Worm (Caenorhabditis elegans) whole organism, L1 larva: ENCODE results near the gene Y53G8AL.1.

Source experiments
- C04F5.9 ChIP-seq: sonication (generic microtip); optimal IDR thresholded peaks from 2 replicates; lab custom pipeline; 2016; ENCODE audit warnings: missing genetic modification characterization, missing compliant biosample characterization
- alr-1 ChIP-seq: fragments of 200-800 bp; sonication (Bioruptor generic); optimal IDR thresholded peaks from 2 replicates; lab custom pipeline; 2018; ENCODE audit warnings: borderline replicate concordance, mild to moderate bottlenecking, missing genetic modification characterization, missing compliant biosample characterization
- aly-2 ChIP-seq: fragments of 150-350 bp; optimal IDR thresholded peaks from 2 replicates; lab custom pipeline; 2014; ENCODE audit warnings: missing biosample characterization, missing genetic modification characterization
- ama-1 ChIP-seq: fragments of 150-350 bp; optimal IDR thresholded peaks from 2 replicates; lab custom pipeline; 2014
- ceh-63 ChIP-seq: fragments of 200-800 bp; sonication (Bioruptor generic); optimal IDR thresholded peaks from 2 replicates; lab custom pipeline; 2018; ENCODE audit warnings: mild to moderate bottlenecking, missing genetic modification characterization, missing compliant biosample characterization
- ceh-90 ChIP-seq: sonication (generic microtip); optimal IDR thresholded peaks from 2 replicates; lab custom pipeline; 2016; ENCODE audit warnings: missing genetic modification characterization, missing compliant biosample characterization
- ces-1 ChIP-seq: fragments of 150-350 bp; optimal IDR thresholded peaks from 2 replicates; lab custom pipeline; 2014; ENCODE audit warnings: missing biosample characterization, missing genetic modification reagents, missing genetic modification characterization
- dpl-1 ChIP-seq, 3 experiments: fragments of 150-350 bp in 2 of 3; sonication (generic microtip) in 1 of 3; optimal IDR thresholded peaks; 2 replicates each; lab custom pipeline; 2014 to 2017; ENCODE audit warnings: missing biosample characterization in 3 of 3, missing genetic modification characterization in 3 of 3, missing genetic modification reagents in 3 of 3
- efl-1 ChIP-seq, 4 experiments: fragments of 150-350 bp; optimal IDR thresholded peaks in 3 of 4; peaks in 1 of 4; 1 replicate in 1 of 4; 2 replicates in 3 of 4; lab custom pipeline; 2014; ENCODE audit warnings: missing biosample characterization in 2 of 4, missing genetic modification characterization in 2 of 4, missing genetic modification reagents in 2 of 4
- egl-13 ChIP-seq: sonication (generic microtip); optimal IDR thresholded peaks from 2 replicates; lab custom pipeline; 2016; ENCODE audit warnings: missing genotype, missing genetic modification reagents, missing genetic modification characterization, missing compliant biosample characterization
- egl-27 ChIP-seq, 2 experiments: fragments of 150-350 bp in 1 of 2; sonication (generic microtip); optimal IDR thresholded peaks; 3 replicates each; lab custom pipeline; 2017 to 2018; ENCODE audit warnings: missing biosample characterization in 2 of 2, missing genetic modification characterization in 2 of 2, missing genetic modification reagents in 2 of 2
- elt-3 ChIP-seq, 6 experiments: fragments of 150-350 bp in 1 of 6; sonication (generic microtip); optimal IDR thresholded peaks; 2 replicates each; lab custom pipeline; 2017 to 2018; ENCODE audit warnings: missing biosample characterization in 6 of 6, missing genetic modification characterization in 6 of 6, inconsistent platforms in 1 of 6
- fkh-8 ChIP-seq: sonication (generic microtip); optimal IDR thresholded peaks from 2 replicates; lab custom pipeline; 2016; ENCODE audit warnings: mild to moderate bottlenecking, missing genetic modification characterization, missing compliant biosample characterization
- fos-1 ChIP-seq: fragments of 150-350 bp; optimal IDR thresholded peaks from 2 replicates; lab custom pipeline; 2014; ENCODE audit warnings: missing biosample characterization, missing genetic modification characterization
- grh-1 ChIP-seq: fragments of 200-800 bp; sonication (Bioruptor generic); IDR thresholded peaks from 2 replicates; pipeline ENCODE4 v1.3.6; 2022; ENCODE audit warnings: missing genetic modification reagents, missing genetic modification characterization, missing compliant biosample characterization
- irx-1 ChIP-seq: sonication (generic microtip); optimal IDR thresholded peaks from 2 replicates; lab custom pipeline; 2016; ENCODE audit warnings: missing genetic modification characterization, missing compliant biosample characterization
- lin-14 ChIP-seq: fragments of 200-800 bp; sonication (Bioruptor generic); optimal IDR thresholded peaks from 2 replicates; lab custom pipeline; 2018; ENCODE audit warnings: mild to moderate bottlenecking, missing genetic modification characterization, moderate library complexity, missing compliant biosample characterization
- lir-3 ChIP-seq: sonication (generic microtip); optimal IDR thresholded peaks from 2 replicates; lab custom pipeline; 2016; ENCODE audit warnings: mild to moderate bottlenecking, missing genetic modification characterization, moderate library complexity, missing compliant biosample characterization; ENCODE audit not compliant: poor library complexity
- mef-2 ChIP-seq: fragments of 150-350 bp; optimal IDR thresholded peaks from 2 replicates; lab custom pipeline; 2014; ENCODE audit warnings: missing biosample characterization, missing genetic modification characterization
- nhr-12 ChIP-seq: sonication (generic microtip); optimal IDR thresholded peaks from 2 replicates; lab custom pipeline; 2017; ENCODE audit warnings: missing biosample characterization, missing genetic modification characterization
- nhr-19 ChIP-seq: fragments of 200-800 bp; sonication (Bioruptor generic); conservative IDR thresholded peaks from 2 replicates; pipeline ENCODE4 v1.3.6; 2022; ENCODE audit warnings: missing genetic modification characterization, missing compliant biosample characterization
- nhr-20 ChIP-seq: sonication (generic microtip); optimal IDR thresholded peaks from 2 replicates; lab custom pipeline; 2016; ENCODE audit warnings: mild to moderate bottlenecking, missing genetic modification characterization, missing compliant biosample characterization
- nhr-47 ChIP-seq: sonication (generic microtip); optimal IDR thresholded peaks from 2 replicates; lab custom pipeline; 2016; ENCODE audit warnings: mild to moderate bottlenecking, missing genetic modification characterization, moderate library complexity, missing compliant biosample characterization
- nhr-71 ChIP-seq: sonication (generic microtip); optimal IDR thresholded peaks from 2 replicates; lab custom pipeline; 2016; ENCODE audit warnings: mild to moderate bottlenecking, missing genetic modification characterization, moderate library complexity, missing compliant biosample characterization
- nhr-85 ChIP-seq: sonication (generic microtip); peaks from one replicate; lab custom pipeline; 2016; ENCODE audit warnings: missing genetic modification characterization, inconsistent platforms, missing compliant biosample characterization
- nhr-90 ChIP-seq: sonication (generic microtip); optimal IDR thresholded peaks from 2 replicates; lab custom pipeline; 2016; ENCODE audit warnings: mild to moderate bottlenecking, missing genetic modification characterization, missing compliant biosample characterization; ENCODE audit not compliant: poor library complexity
- pax-3 ChIP-seq: fragments of 200-800 bp; sonication (Bioruptor generic); optimal IDR thresholded peaks from 2 replicates; lab custom pipeline; 2018; ENCODE audit warnings: mild to moderate bottlenecking, missing genetic modification characterization, moderate library complexity, missing compliant biosample characterization
- pqm-1 ChIP-seq: sonication (generic microtip); optimal IDR thresholded peaks from 3 replicates; lab custom pipeline; 2017; ENCODE audit warnings: missing biosample characterization, missing genetic modification characterization
- rnt-1 ChIP-seq: sonication (generic microtip); optimal IDR thresholded peaks from 2 replicates; lab custom pipeline; 2016; ENCODE audit warnings: mild to moderate bottlenecking, missing genetic modification characterization, moderate library complexity, missing compliant biosample characterization
- snu-23 ChIP-seq: sonication (generic microtip); optimal IDR thresholded peaks from 2 replicates; lab custom pipeline; 2016; ENCODE audit warnings: missing genetic modification characterization, missing compliant biosample characterization
- sptf-1 ChIP-seq: fragments of 150-350 bp; optimal IDR thresholded peaks from 2 replicates; lab custom pipeline; 2014; ENCODE audit warnings: missing biosample characterization, missing genetic modification characterization
- sup-37 ChIP-seq: fragments of 200-800 bp; sonication (Bioruptor generic); optimal IDR thresholded peaks from 2 replicates; lab custom pipeline; 2018; ENCODE audit warnings: mild to moderate bottlenecking, missing genetic modification characterization, missing compliant biosample characterization
- swsn-7 ChIP-seq: sonication (generic microtip); optimal IDR thresholded peaks from 2 replicates; lab custom pipeline; 2016; ENCODE audit warnings: missing genetic modification characterization, missing compliant biosample characterization
- tbx-2 ChIP-seq: sonication (generic microtip); optimal IDR thresholded peaks from 2 replicates; lab custom pipeline; 2016; ENCODE audit warnings: missing genetic modification characterization, missing compliant biosample characterization
- tlp-1 ChIP-seq: fragments of 150-350 bp; optimal IDR thresholded peaks from 2 replicates; lab custom pipeline; 2014; ENCODE audit warnings: missing biosample characterization, missing genetic modification characterization
- unc-130 ChIP-seq: fragments of 150-350 bp; optimal IDR thresholded peaks from 2 replicates; lab custom pipeline; 2017; ENCODE audit warnings: missing biosample characterization, missing genetic modification characterization, inconsistent platforms
- unc-86 ChIP-seq: sonication (generic microtip); optimal IDR thresholded peaks from 2 replicates; lab custom pipeline; 2016; ENCODE audit warnings: missing genetic modification characterization, missing compliant biosample characterization
- vab-15 ChIP-seq: sonication (generic microtip); optimal IDR thresholded peaks from 2 replicates; lab custom pipeline; 2017; ENCODE audit warnings: missing genotype, mild to moderate bottlenecking, missing genetic modification characterization, missing compliant biosample characterization
- xbp-1 ChIP-seq: sonication (generic microtip); optimal IDR thresholded peaks from 2 replicates; lab custom pipeline; 2016; ENCODE audit warnings: missing genetic modification characterization, missing compliant biosample characterization
- zag-1 ChIP-seq: fragments of 150-350 bp; optimal IDR thresholded peaks from 2 replicates; lab custom pipeline; 2014; ENCODE audit warnings: missing biosample characterization, missing genetic modification characterization
- ztf-4 ChIP-seq: fragments of 150-350 bp; optimal IDR thresholded peaks from 2 replicates; lab custom pipeline; 2014; ENCODE audit warnings: missing biosample characterization, missing genetic modification characterization

Gene Y53G8AL.1

DNA sequence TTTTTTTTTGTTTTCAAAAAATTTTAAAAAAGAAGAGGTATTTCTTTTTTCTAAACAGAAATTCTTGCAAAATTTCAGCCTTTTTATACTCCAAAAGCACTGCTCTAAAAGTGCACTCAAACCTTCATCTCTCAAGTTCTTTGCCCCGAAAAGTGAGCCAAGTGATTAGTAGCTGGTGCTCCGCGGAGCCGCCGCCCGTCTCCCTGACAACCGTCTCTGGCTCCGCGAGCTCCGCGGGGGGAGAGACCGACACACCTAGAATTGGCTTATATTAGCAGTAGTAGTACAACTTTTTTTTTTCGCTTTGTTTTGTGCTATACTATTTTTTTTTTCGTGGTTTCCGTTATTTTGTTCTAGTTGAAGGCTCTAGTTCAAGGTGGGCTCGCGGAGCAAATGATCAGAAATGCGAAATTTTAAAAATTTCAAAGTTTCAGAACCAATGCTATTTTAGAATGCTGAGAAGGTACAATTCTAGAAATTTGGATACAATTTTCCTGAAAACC, at the start of gene Y53G8AL.1:
Gene Y53G8AL.1, plus strand, starts transcription at position 453 of the 503 bp plus-strand sequence.
- TF ChIP-seq sup-37 (GFP tag; lab: Kevin White, UChicago) (no peak), ceh-90 (tag; lab: Kevin White, UChicago) (no peak), ama-1 (lab: Kevin White, UChicago) (no peak), nhr-71 (no peak), rnt-1 (no peak), unc-130 (tag; lab: Kevin White, UChicago) (no peak), fos-1 (tag; lab: Kevin White, UChicago) (no peak), egl-27 (tag; optimal IDR thresholded peaks at IDR 0.05; lab: Kevin White, UChicago) (no peak), nhr-19 (GFP tag; lab: Robert Waterston, UW) (no peak), nhr-20 (tag; lab: Kevin White, UChicago) (no peak), sptf-1 (tag; lab: Kevin White, UChicago) (no peak), snu-23 (GFP tag; lab: Kevin White, UChicago) (no peak), egl-13 (tag; lab: Kevin White, UChicago) (no peak)

DNA sequence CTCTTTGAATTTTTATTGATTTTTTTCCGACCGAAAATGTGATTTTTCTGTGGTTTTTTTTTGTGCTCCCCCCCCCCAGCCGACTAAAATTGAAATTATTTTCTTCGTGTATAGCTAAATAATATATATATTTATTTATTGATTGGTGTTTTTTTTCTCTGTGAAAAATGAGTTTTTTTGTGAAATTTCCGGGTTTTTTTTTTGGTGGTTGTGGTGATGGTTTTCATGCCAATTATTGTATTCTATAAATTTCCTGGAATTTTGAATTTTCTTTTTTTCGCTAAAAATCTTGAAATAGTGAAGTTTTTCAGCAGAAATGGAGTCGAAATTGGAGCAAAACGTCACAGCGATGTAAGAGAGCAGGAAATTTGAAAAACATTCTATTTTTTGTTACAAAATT, 49.5 kb upstream of the Y53G8AL.1 start, which contains the start of gene lmtr-5:
Gene lmtr-5, plus strand, starts transcription at position 301 of the 400 bp plus-strand sequence.
- TF ChIP-seq ceh-63 (GFP tag; lab: Kevin White, UChicago): no peak
- no peak for TF ChIP-seq irx-1
- TF ChIP-seq dpl-1 (GFP tag; optimal IDR thresholded peaks at IDR 0.05; lab: Kevin White, UChicago): no peak
- TF ChIP-seq nhr-90 (tag; lab: Kevin White, UChicago): no peak
- TF ChIP-seq xbp-1: no peak
- no peak for TF ChIP-seq C04F5.9 (tag; lab: Kevin White, UChicago)
- TF ChIP-seq elt-3 (tag; optimal IDR thresholded peaks at IDR 0.05; lab: Kevin White, UChicago): no peak
- TF ChIP-seq egl-27 (tag; optimal IDR thresholded peaks at IDR 0.05; lab: Kevin White, UChicago): no peak
- TF ChIP-seq ztf-4 (tag; lab: Kevin White, UChicago): no peak
- no peak for TF ChIP-seq sptf-1 (tag; lab: Kevin White, UChicago)
- no peak for TF ChIP-seq lir-3 (tag; lab: Kevin White, UChicago)
- no peak for TF ChIP-seq efl-1 (optimal IDR thresholded peaks at IDR 0.05; lab: Kevin White, UChicago)
- TF ChIP-seq efl-1 (GFP tag; optimal IDR thresholded peaks at IDR 0.05 in 1 of 2; lab: Kevin White, UChicago): no peak
- no peak for TF ChIP-seq pqm-1 (tag; lab: Kevin White, UChicago)
- TF ChIP-seq grh-1: no peak

DNA sequence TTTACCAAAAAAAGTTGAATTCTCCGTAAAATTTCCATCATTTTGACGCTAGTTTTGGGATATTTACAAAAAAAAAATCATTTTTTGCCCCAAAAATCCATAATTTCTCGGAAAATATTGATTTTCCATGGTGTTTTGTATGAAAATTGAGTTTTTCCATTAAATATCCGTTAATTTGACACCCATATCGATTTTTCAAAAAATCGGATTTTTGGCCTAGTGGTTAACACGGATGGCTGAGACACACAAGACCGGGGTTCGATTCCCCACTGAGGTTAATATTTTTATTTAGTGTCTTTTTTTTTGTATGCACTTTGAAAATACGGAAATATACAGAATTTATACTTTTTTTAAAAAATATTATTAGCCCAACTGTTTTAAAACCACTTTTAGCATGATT, 47.7 kb upstream of the Y53G8AL.1 start:
- TF ChIP-seq zag-1 (no peak), nhr-85 (tag; lab: Kevin White, UChicago) (no peak), efl-1 (optimal IDR thresholded peaks at IDR 0.05; lab: Kevin White, UChicago) (no peak), efl-1 (GFP tag; optimal IDR thresholded peaks at IDR 0.05 in 1 of 2; lab: Kevin White, UChicago) (peak in 1 of 2 experiments; percentile 64)

DNA sequence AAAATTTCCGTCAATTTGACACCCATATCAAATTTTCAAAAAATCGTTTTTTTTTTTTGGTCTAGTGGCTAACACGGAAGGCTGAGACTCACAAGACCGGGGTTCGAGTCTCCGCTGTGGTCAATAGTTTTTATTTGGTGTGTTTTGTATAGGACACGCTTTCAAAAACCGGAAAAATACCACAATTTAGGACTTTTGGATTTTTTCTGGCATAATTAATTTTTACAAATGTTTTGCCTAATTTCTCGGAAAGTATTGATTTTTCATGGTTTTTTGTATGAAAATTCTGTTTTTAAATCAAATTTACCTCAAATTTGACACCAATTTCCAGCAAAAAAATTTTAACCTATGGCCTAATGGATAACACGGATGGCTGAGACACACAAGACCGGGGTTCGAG, 46.9 kb upstream of the Y53G8AL.1 start, which contains the start of gene mks-1:
Gene mks-1, plus strand, starts transcription at position 301 of the 400 bp plus-strand sequence.
- TF ChIP-seq alr-1 (tag; lab: Kevin White, UChicago) (no peak), ces-1 (GFP tag; lab: Kevin White, UChicago) (no peak), lir-3 (tag; lab: Kevin White, UChicago) (no peak), nhr-47 (tag; lab: Kevin White, UChicago) (no peak)

DNA sequence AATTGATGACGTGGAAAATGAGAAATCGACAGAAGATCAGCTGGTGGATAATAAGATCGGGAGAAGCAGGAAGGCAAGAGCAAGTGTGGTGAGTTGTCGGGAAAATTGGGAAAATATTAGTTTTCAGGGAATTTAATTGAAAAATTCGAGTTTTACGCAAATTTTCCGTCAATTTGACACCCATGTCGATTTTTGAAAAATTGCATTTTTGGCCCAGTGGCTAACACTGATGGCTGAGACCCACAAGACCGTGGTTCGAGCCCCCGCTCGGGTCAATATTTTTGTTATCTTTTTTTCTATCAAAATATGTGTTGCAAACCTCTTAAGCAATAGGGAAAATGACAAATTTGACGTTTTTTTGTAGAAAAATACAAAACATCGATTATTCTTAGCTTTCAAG, 44.3 kb upstream of the Y53G8AL.1 start:
- TF ChIP-seq rnt-1 (no peak), alr-1 (tag; lab: Kevin White, UChicago) (no peak), swsn-7 (tag; lab: Kevin White, UChicago) (no peak), lin-14 (GFP tag; lab: Kevin White, UChicago) (no peak), unc-86 (tag; lab: Kevin White, UChicago) (no peak), nhr-90 (tag; lab: Kevin White, UChicago) (no peak), aly-2 (tag; lab: Kevin White, UChicago) (no peak), zag-1 (no peak), fkh-8 (tag; lab: Kevin White, UChicago) (no peak), efl-1 (optimal IDR thresholded peaks at IDR 0.05; lab: Kevin White, UChicago) (no peak), efl-1 (GFP tag; optimal IDR thresholded peaks at IDR 0.05 in 1 of 2; lab: Kevin White, UChicago) (no peak), vab-15 (tag; lab: Kevin White, UChicago) (no peak), tlp-1 (no peak), xbp-1 (no peak), tbx-2 (tag; lab: Kevin White, UChicago) (no peak), mef-2 (tag; lab: Kevin White, UChicago) (no peak), pax-3 (tag; lab: Kevin White, UChicago) (no peak), nhr-12 (tag; lab: Kevin White, UChicago) (no peak), ama-1 (lab: Kevin White, UChicago) (no peak)
- TF ChIP-seq, all 84 proteins: peak for 0
